Worm (Caenorhabditis elegans) whole organism, midembryonic: ENCODE measurements around the gene srh-83.

Experiments used
- T22C8.4 ChIP-seq: fragments of 200-800 bp; sonication (Bioruptor generic); IDR thresholded peaks from 2 replicates; pipeline ENCODE4 v1.3.6; 2022; ENCODE audit warnings: missing genetic modification characterization, missing compliant biosample characterization
- cog-1 ChIP-seq: sonication (generic microtip); optimal IDR thresholded peaks from 2 replicates; lab custom pipeline; 2016; ENCODE audit warnings: missing genetic modification characterization, missing compliant biosample characterization
- flt-1 ChIP-seq: fragments of 200-800 bp; sonication (Bioruptor generic); IDR thresholded peaks from 2 replicates; pipeline ENCODE4 v1.3.6; 2022; ENCODE audit warnings: missing genetic modification characterization, missing compliant biosample characterization
- klf-2 ChIP-seq: fragments of 200-800 bp; sonication (Bioruptor generic); conservative IDR thresholded peaks from 2 replicates; pipeline ENCODE4 v1.3.6; 2022; ENCODE audit warnings: missing genetic modification reagents, missing genetic modification characterization, missing compliant biosample characterization
- med-1 ChIP-seq: sonication (generic microtip); optimal IDR thresholded peaks from 2 replicates; lab custom pipeline; 2017; ENCODE audit warnings: missing genetic modification characterization, mild to moderate bottlenecking, missing compliant biosample characterization, antibody characterized with exemption, missing genetic modification reagents; ENCODE audit not compliant: insufficient read depth
- ref-1 ChIP-seq: fragments of 200-800 bp; sonication (Bioruptor generic); conservative IDR thresholded peaks from 2 replicates; pipeline ENCODE4 v1.3.6; 2022; ENCODE audit warnings: missing genetic modification reagents, missing genetic modification characterization, missing compliant biosample characterization
- tab-1 ChIP-seq: fragments of 200-800 bp; sonication (Bioruptor generic); IDR thresholded peaks from 2 replicates; pipeline ENCODE4 v1.3.6; 2022; ENCODE audit warnings: missing genetic modification characterization, missing compliant biosample characterization
- ztf-23 ChIP-seq: fragments of 200-800 bp; sonication (Bioruptor generic); IDR thresholded peaks from 2 replicates; pipeline ENCODE4 v1.3.6; 2022; ENCODE audit warnings: missing genetic modification reagents, missing genetic modification characterization, missing compliant biosample characterization
- ztf-29 ChIP-seq: fragments of 200-800 bp; sonication (Bioruptor generic); IDR thresholded peaks from 2 replicates; pipeline ENCODE4 v1.3.6; 2022; ENCODE audit warnings: missing genetic modification reagents, missing genetic modification characterization, missing compliant biosample characterization

- TF ChIP-seq ztf-29 (GFP tag; lab: Robert Waterston, UW) (no peak), tab-1 (GFP tag; lab: Robert Waterston, UW) (no peak), flt-1 (GFP tag; lab: Robert Waterston, UW) (no peak), cog-1 (tag; lab: Kevin White, UChicago) (no peak), med-1 (GFP tag; lab: Kevin White, UChicago) (no peak), ref-1 (GFP tag; lab: Robert Waterston, UW) (no peak), klf-2 (no peak), ztf-23 (GFP tag; lab: Robert Waterston, UW) (no peak), T22C8.4 (GFP tag; lab: Robert Waterston, UW) (no peak)
Observed at ce11 chrV:7187295-7187694, 23.0 kb downstream of the srh-83 start.
